Worm (Caenorhabditis elegans): ENCODE results near the gene C03B1.1.

- TF ChIP-seq him-1 (tag; optimal IDR thresholded peaks at IDR 0.05): no peak
- TF ChIP-seq W03F9.2 (tag; optimal IDR thresholded peaks at IDR 0.05): no peak
These were observed 35.7 kb downstream of the C03B1.1 start, which contains the start of gene mup-2 for ce11 chrX:6410177-6410765.
